Worm (Caenorhabditis elegans) whole organism, young adult: ENCODE data around the gene Y37D8A.8.

Source experiments
- B0019.2 ChIP-seq: fragments of 200-800 bp; sonication (Bioruptor generic); conservative IDR thresholded peaks from 2 replicates; pipeline ENCODE4 v1.3.6; 2022; ENCODE audit warnings: missing genetic modification reagents, missing genetic modification characterization, missing compliant biosample characterization
- D2030.7 ChIP-seq: fragments of 200-800 bp; sonication (Bioruptor generic); IDR thresholded peaks from 2 replicates; pipeline ENCODE4 v1.3.6; 2022; ENCODE audit warnings: missing genetic modification reagents, missing genetic modification characterization, missing compliant biosample characterization
- F22D6.2 ChIP-seq: sonication (generic microtip); optimal IDR thresholded peaks from 2 replicates; lab custom pipeline; 2016; ENCODE audit warnings: mild to moderate bottlenecking, missing genetic modification characterization, missing compliant biosample characterization
- F33H1.4 ChIP-seq: fragments of 200-800 bp; sonication (Bioruptor generic); IDR thresholded peaks from 2 replicates; pipeline ENCODE4 v1.3.6; 2022; ENCODE audit warnings: missing genetic modification reagents, missing genetic modification characterization, missing compliant biosample characterization
- F37B4.10 ChIP-seq: fragments of 200-800 bp; sonication (Bioruptor generic); IDR thresholded peaks from 2 replicates; pipeline ENCODE4 v1.3.6; 2022; ENCODE audit warnings: missing genetic modification characterization, missing compliant biosample characterization
- F39B2.1 ChIP-seq: fragments of 200-800 bp; sonication (Bioruptor generic); IDR thresholded peaks from 2 replicates; pipeline ENCODE4 v1.3.6; 2022; ENCODE audit warnings: missing genetic modification reagents, missing genetic modification characterization, missing compliant biosample characterization
- F52B5.7 ChIP-seq: sonication (generic microtip); optimal IDR thresholded peaks from 2 replicates; lab custom pipeline; 2016; ENCODE audit warnings: mild to moderate bottlenecking, missing genetic modification characterization, missing compliant biosample characterization
- K11D2.4 ChIP-seq: fragments of 200-800 bp; sonication (Bioruptor generic); IDR thresholded peaks from 2 replicates; pipeline ENCODE4 v1.3.6; 2022; ENCODE audit warnings: missing genetic modification reagents, missing genetic modification characterization, missing compliant biosample characterization
- T07F8.4 ChIP-seq: sonication (generic microtip); optimal IDR thresholded peaks from 2 replicates; lab custom pipeline; 2016; ENCODE audit warnings: mild to moderate bottlenecking, missing genetic modification characterization, moderate library complexity, missing compliant biosample characterization
- Y56A3A.18 ChIP-seq: fragments of 200-800 bp; sonication (Bioruptor generic); IDR thresholded peaks from 2 replicates; pipeline ENCODE4 v1.3.6; 2022; ENCODE audit warnings: missing genetic modification reagents, missing genetic modification characterization, missing compliant biosample characterization
- ZK185.1 ChIP-seq: sonication (generic microtip); optimal IDR thresholded peaks from 2 replicates; lab custom pipeline; 2016; ENCODE audit warnings: mild to moderate bottlenecking, missing genetic modification characterization, missing compliant biosample characterization; ENCODE audit not compliant: poor library complexity, severe bottlenecking
- ama-1 ChIP-seq, 3 experiments: fragments of 150-350 bp in 1 of 3; sonication (generic microtip) in 2 of 3; optimal IDR thresholded peaks; 2 replicates each; lab custom pipeline; 2014 to 2018; ENCODE audit warnings: missing biosample characterization in 2 of 3, missing genetic modification characterization in 2 of 3, missing genetic modification reagents in 2 of 3
- ceh-27 ChIP-seq: fragments of 200-800 bp; sonication (Bioruptor generic); optimal IDR thresholded peaks from 2 replicates; lab custom pipeline; 2018; ENCODE audit warnings: mild to moderate bottlenecking, missing genetic modification characterization, moderate library complexity, missing compliant biosample characterization
- ceh-40 ChIP-seq: fragments of 200-800 bp; sonication (Bioruptor generic); IDR thresholded peaks from 2 replicates; pipeline ENCODE4 v1.3.6; 2022; ENCODE audit warnings: missing genetic modification characterization, missing compliant biosample characterization
- ceh-58 ChIP-seq: fragments of 200-800 bp; sonication (Bioruptor generic); IDR thresholded peaks from 2 replicates; pipeline ENCODE4 v1.3.6; 2022; ENCODE audit warnings: missing genetic modification characterization, missing compliant biosample characterization
- ceh-91 ChIP-seq: fragments of 200-800 bp; sonication (Bioruptor generic); IDR thresholded peaks from 2 replicates; pipeline ENCODE4 v1.3.6; 2022; ENCODE audit warnings: missing genetic modification reagents, missing genetic modification characterization, missing compliant biosample characterization
- chd-7 ChIP-seq: sonication (generic microtip); optimal IDR thresholded peaks from 2 replicates; lab custom pipeline; 2016; ENCODE audit warnings: mild to moderate bottlenecking, missing genetic modification characterization, moderate library complexity, missing compliant biosample characterization
- die-1 ChIP-seq: sonication (generic microtip); optimal IDR thresholded peaks from 2 replicates; lab custom pipeline; 2016; ENCODE audit warnings: missing genotype, mild to moderate bottlenecking, missing genetic modification characterization, missing compliant biosample characterization
- dpl-1 ChIP-seq: fragments of 150-350 bp; optimal IDR thresholded peaks from 2 replicates; lab custom pipeline; 2014; ENCODE audit warnings: missing biosample characterization, missing genetic modification reagents, missing genetic modification characterization
- efl-1 ChIP-seq: fragments of 150-350 bp; optimal IDR thresholded peaks from 2 replicates; lab custom pipeline; 2014; ENCODE audit warnings: missing biosample characterization, missing genetic modification reagents, missing genetic modification characterization
- egrh-3 ChIP-seq: fragments of 200-800 bp; sonication (Bioruptor generic); IDR thresholded peaks from 2 replicates; pipeline ENCODE4 v1.3.6; 2022; ENCODE audit warnings: missing genetic modification reagents, missing genetic modification characterization, missing compliant biosample characterization
- ets-4 ChIP-seq: fragments of 200-800 bp; sonication (Bioruptor generic); optimal IDR thresholded peaks from 2 replicates; lab custom pipeline; 2018; ENCODE audit warnings: mild to moderate bottlenecking, missing genetic modification characterization, missing compliant biosample characterization
- hlh-26 ChIP-seq: fragments of 200-800 bp; sonication (Bioruptor generic); conservative IDR thresholded peaks from 2 replicates; pipeline ENCODE4 v1.3.6; 2022; ENCODE audit warnings: missing genetic modification reagents, missing genetic modification characterization, missing compliant biosample characterization
- hrde-1 ChIP-seq: sonication (generic microtip); optimal IDR thresholded peaks from 2 replicates; lab custom pipeline; 2016; ENCODE audit warnings: missing genetic modification characterization, mild to moderate bottlenecking, missing compliant biosample characterization, moderate library complexity, missing genotype, missing genetic modification reagents, borderline replicate concordance
- let-526 ChIP-seq: fragments of 200-800 bp; sonication (Bioruptor generic); IDR thresholded peaks from 2 replicates; pipeline ENCODE4 v1.3.6; 2022; ENCODE audit warnings: missing genetic modification reagents, missing genetic modification characterization, missing compliant biosample characterization
- mcd-1 ChIP-seq: fragments of 200-800 bp; sonication (Bioruptor generic); IDR thresholded peaks from 2 replicates; pipeline ENCODE4 v1.3.6; 2022; ENCODE audit warnings: missing genetic modification reagents, missing genetic modification characterization, missing compliant biosample characterization
- nhr-27 ChIP-seq: fragments of 200-800 bp; sonication (Bioruptor generic); optimal IDR thresholded peaks from 2 replicates; lab custom pipeline; 2018; ENCODE audit warnings: mild to moderate bottlenecking, missing genetic modification characterization, moderate library complexity, missing compliant biosample characterization
- pbrm-1 ChIP-seq: fragments of 200-800 bp; sonication (Bioruptor generic); IDR thresholded peaks from 2 replicates; pipeline ENCODE4 v1.3.6; 2022; ENCODE audit warnings: missing genetic modification reagents, missing genetic modification characterization, missing compliant biosample characterization
- rpc-1 ChIP-seq, 2 experiments: fragments of 150-350 bp in 1 of 2; sonication (generic microtip) in 1 of 2; optimal IDR thresholded peaks; 2 replicates each; lab custom pipeline; 2014 to 2018; ENCODE audit warnings: missing biosample characterization in 1 of 2, missing genetic modification characterization in 1 of 2, missing genetic modification reagents in 1 of 2, missing genotype in 1 of 2
- snpc-1.1 ChIP-seq: sonication (generic microtip); optimal IDR thresholded peaks from 2 replicates; lab custom pipeline; 2017; ENCODE audit warnings: missing genetic modification characterization, mild to moderate bottlenecking, missing compliant biosample characterization, antibody characterized with exemption, moderate library complexity, missing genotype, missing genetic modification reagents; ENCODE audit not compliant: insufficient read depth
- snpc-1.3 ChIP-seq: sonication (generic microtip); optimal IDR thresholded peaks from 2 replicates; lab custom pipeline; 2017; ENCODE audit warnings: missing genetic modification characterization, mild to moderate bottlenecking, missing compliant biosample characterization, antibody characterized with exemption, moderate library complexity, missing genotype, missing genetic modification reagents; ENCODE audit not compliant: insufficient read depth
- snpc-3.4 ChIP-seq: sonication (generic microtip); optimal IDR thresholded peaks from 2 replicates; lab custom pipeline; 2017; ENCODE audit warnings: missing genetic modification characterization, mild to moderate bottlenecking, missing compliant biosample characterization, antibody characterized with exemption, moderate library complexity, missing genotype, missing genetic modification reagents
- sptf-2 ChIP-seq: fragments of 200-800 bp; sonication (Bioruptor generic); optimal IDR thresholded peaks from 2 replicates; lab custom pipeline; 2018; ENCODE audit warnings: mild to moderate bottlenecking, missing genetic modification characterization, missing compliant biosample characterization
- tlf-1 ChIP-seq: fragments of 200-800 bp; sonication (Bioruptor generic); optimal IDR thresholded peaks from 2 replicates; lab custom pipeline; 2018; ENCODE audit warnings: mild to moderate bottlenecking, missing genetic modification characterization, missing compliant biosample characterization
- unc-130 ChIP-seq: sonication (generic microtip); optimal IDR thresholded peaks from 2 replicates; lab custom pipeline; 2016; ENCODE audit warnings: missing genetic modification reagents, missing genetic modification characterization, missing compliant biosample characterization
- unc-62 ChIP-seq: fragments of 150-350 bp; optimal IDR thresholded peaks from 2 replicates; lab custom pipeline; 2014; ENCODE audit warnings: missing biosample characterization, missing genetic modification reagents, missing genetic modification characterization
- xnd-1 ChIP-seq: sonication (generic microtip); optimal IDR thresholded peaks from 2 replicates; lab custom pipeline; 2016; ENCODE audit warnings: missing genotype, missing genetic modification reagents, missing genetic modification characterization, missing compliant biosample characterization
- ztf-18 ChIP-seq: sonication (generic microtip); optimal IDR thresholded peaks from 2 replicates; lab custom pipeline; 2016; ENCODE audit warnings: missing genotype, mild to moderate bottlenecking, missing genetic modification characterization, missing compliant biosample characterization
- ztf-26 ChIP-seq: sonication (generic microtip); optimal IDR thresholded peaks from 2 replicates; lab custom pipeline; 2017; ENCODE audit warnings: missing genetic modification characterization, missing compliant biosample characterization
- ztf-28 ChIP-seq: fragments of 200-800 bp; sonication (Bioruptor generic); IDR thresholded peaks from 2 replicates; pipeline ENCODE4 v1.3.6; 2022; ENCODE audit warnings: missing genetic modification reagents, missing genetic modification characterization, missing compliant biosample characterization

Y37D8A.8 gene

DNA sequence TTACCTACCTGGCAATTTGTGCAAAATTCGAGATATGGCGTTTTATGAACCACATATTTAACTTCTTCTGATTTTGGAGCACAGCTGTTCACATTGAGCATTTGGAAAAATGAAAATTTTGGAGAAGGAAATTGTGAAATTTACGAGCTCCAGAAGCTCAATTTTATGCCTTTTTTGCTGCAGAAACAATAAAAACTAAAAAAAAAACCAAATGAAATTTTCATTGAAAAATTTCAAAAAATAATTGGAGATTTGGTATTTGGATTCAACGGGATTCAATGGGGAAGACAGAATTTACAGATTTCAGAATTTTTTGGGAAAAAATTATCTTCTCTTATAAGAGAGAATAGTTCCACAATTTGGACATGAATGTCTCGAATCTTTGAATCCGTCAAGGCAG, 8.1 kb upstream of the Y37D8A.8 start, which contains the start of gene Y37D8A.26:
Gene Y37D8A.26 (minus strand): TSS at position 101 of the 400 bp plus-strand sequence.
- TF ChIP-seq ceh-40 (GFP tag; lab: Robert Waterston, UW) = no peak
- TF ChIP-seq K11D2.4 (GFP tag; lab: Robert Waterston, UW) = no peak
- TF ChIP-seq mcd-1 (GFP tag; lab: Robert Waterston, UW) = no peak
- no peak for TF ChIP-seq hlh-26
- TF ChIP-seq ceh-27 (GFP tag; lab: Kevin White, UChicago) = no peak
- TF ChIP-seq T07F8.4 = no peak
- no peak for TF ChIP-seq rpc-1 (optimal IDR thresholded peaks at IDR 0.05; lab: Kevin White, UChicago)
- no peak for TF ChIP-seq rpc-1 (tag; optimal IDR thresholded peaks at IDR 0.05; lab: Kevin White, UChicago)
- no peak for TF ChIP-seq egrh-3 (GFP tag; lab: Robert Waterston, UW)
- TF ChIP-seq unc-130 (GFP tag; lab: Kevin White, UChicago) = no peak
- no peak for TF ChIP-seq F33H1.4 (GFP tag; lab: Robert Waterston, UW)
- TF ChIP-seq ztf-18 (tag; lab: Kevin White, UChicago) = no peak
- no peak for TF ChIP-seq unc-62 (GFP tag; lab: Kevin White, UChicago)
- TF ChIP-seq F37B4.10 (GFP tag; lab: Robert Waterston, UW) = no peak
- no peak for TF ChIP-seq Y56A3A.18
- TF ChIP-seq sptf-2 = no peak
- TF ChIP-seq snpc-3.4 (tag; lab: Kevin White, UChicago) = no peak
- no peak for TF ChIP-seq tlf-1 (GFP tag; lab: Kevin White, UChicago)
- TF ChIP-seq ztf-28 = no peak
- TF ChIP-seq hrde-1 (tag; lab: Kevin White, UChicago) = no peak
- TF ChIP-seq, all 124 proteins: peak for 0

DNA sequence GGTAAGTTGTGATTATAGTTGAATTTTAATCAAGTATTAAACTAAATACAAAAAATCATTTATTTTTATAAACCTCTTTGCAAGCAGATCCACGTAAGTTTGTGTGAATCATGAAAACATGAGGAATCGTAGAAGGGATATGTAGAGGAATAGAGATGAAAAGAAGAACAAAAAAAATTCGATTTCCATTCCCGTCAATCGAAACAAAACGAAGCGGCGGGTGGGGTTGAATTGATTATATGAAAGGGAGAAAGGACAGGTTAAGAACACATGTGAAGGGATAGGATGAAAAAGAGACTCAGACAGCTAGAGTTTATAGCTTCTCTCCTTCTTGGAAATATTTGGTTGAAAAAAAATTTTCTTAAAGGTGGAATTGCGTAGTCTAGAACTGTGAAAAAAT, 4.6 kb upstream of the Y37D8A.8 start:
- TF ChIP-seq let-526 (GFP tag; lab: Robert Waterston, UW) (no peak), F52B5.7 (no peak), ZK185.1 (tag; lab: Kevin White, UChicago) (no peak), B0019.2 (GFP tag; lab: Robert Waterston, UW) (no peak), D2030.7 (no peak), F22D6.2 (tag; lab: Kevin White, UChicago) (no peak), mcd-1 (GFP tag; lab: Robert Waterston, UW) (no peak), nhr-27 (tag; lab: Kevin White, UChicago) (no peak), ets-4 (GFP tag; lab: Kevin White, UChicago) (no peak), dpl-1 (GFP tag; lab: Kevin White, UChicago) (no peak), chd-7 (tag; lab: Kevin White, UChicago) (no peak), egrh-3 (GFP tag; lab: Robert Waterston, UW) (no peak), ceh-58 (GFP tag; lab: Robert Waterston, UW) (no peak), die-1 (tag; lab: Kevin White, UChicago) (no peak)
- TF ChIP-seq, all 124 proteins: peak for 0

DNA sequence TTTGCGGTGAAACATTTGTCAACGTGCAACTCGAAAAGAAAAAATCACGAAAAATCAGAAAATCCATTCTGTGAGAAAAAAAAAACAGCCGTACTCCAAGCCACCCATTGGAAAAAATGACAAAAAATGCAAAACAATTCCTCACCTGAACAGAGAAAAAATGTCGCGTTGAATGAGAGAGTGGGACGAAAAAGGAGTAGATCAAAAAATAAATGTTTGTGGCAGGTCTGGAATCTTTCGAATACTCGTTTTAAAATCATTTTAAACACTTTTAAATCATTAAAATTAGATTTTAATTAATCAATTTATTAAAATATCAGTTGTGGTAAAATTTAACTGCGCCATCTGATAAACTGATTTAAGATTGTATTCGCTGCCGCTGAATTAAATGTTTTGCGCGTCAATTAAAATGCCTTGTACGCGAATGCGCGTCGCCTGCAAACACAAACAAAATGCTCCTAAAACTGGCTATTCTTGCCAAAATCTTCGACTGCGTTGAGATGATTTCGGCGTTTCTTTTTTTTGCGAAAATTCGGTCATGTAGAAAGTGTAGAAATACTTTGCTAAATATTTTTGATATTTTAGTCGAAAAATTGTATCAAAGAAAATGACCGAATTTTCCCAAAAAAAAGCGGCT, 5.4 kb downstream of the Y37D8A.8 start, which contains the start of gene Y37D8A.6:
Gene Y37D8A.6 (minus strand): TSS at position 238 of the 637 bp plus-strand sequence.
- peak; percentile 52 for TF ChIP-seq efl-1 (GFP tag; lab: Kevin White, UChicago)
- no peak for TF ChIP-seq xnd-1 (tag; lab: Kevin White, UChicago)
- TF ChIP-seq D2030.7 = 0 out of 2 replicates have a peak, but pooled peaks have one; percentile 7

DNA sequence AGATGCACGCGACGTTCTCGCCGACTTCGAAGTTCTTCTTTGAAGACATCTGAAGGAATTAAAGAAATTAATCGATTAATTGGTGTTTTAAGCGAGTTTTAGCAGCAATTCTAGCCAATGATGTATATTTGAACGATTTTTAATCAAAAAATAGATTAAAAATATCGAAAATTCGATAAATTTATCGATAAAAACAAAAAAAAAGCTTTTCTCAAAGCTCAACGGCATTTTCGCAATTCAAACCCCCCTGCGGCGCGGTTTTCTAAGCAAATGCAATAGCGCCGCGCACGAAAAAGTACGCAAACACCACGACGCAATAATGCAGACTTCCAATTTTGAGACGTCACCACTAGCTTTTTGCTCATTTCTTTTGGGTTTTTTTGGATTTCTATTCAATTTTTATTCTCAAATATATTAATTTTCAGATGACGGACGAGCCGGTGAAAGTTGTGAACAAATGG, 9.9 kb downstream of the Y37D8A.8 start, which contains the start of the genes mrg-1 and spcs-2:
Gene mrg-1 (minus strand): TSS at position 51 of the 461 bp plus-strand sequence.
Gene spcs-2 (plus strand): TSS at position 426 of the 461 bp plus-strand sequence.
- TF ChIP-seq D2030.7 = peak; percentile 90
- TF ChIP-seq B0019.2 (GFP tag; lab: Robert Waterston, UW) = peak; percentile 62
- peak; percentile 48 for TF ChIP-seq ztf-26
- TF ChIP-seq die-1 (tag; lab: Kevin White, UChicago) = no peak
- no peak for TF ChIP-seq F39B2.1
- no peak for TF ChIP-seq chd-7 (tag; lab: Kevin White, UChicago)
- TF ChIP-seq rpc-1 (optimal IDR thresholded peaks at IDR 0.05; lab: Kevin White, UChicago) = peak; percentile 44
- TF ChIP-seq rpc-1 (tag; optimal IDR thresholded peaks at IDR 0.05; lab: Kevin White, UChicago) = peak; percentile 3
- peak; percentile 88 for TF ChIP-seq snpc-1.3 (tag; lab: Kevin White, UChicago)
- no peak for TF ChIP-seq Y56A3A.18
- TF ChIP-seq K11D2.4 (GFP tag; lab: Robert Waterston, UW) = peak; percentile 82
- TF ChIP-seq T07F8.4 = peak; percentile 50
- peak; percentile 26 for TF ChIP-seq snpc-1.1 (tag; lab: Kevin White, UChicago)
- peak; percentile 91 for TF ChIP-seq pbrm-1
- TF ChIP-seq ceh-91 (GFP tag; lab: Robert Waterston, UW) = peak; percentile 78
- TF ChIP-seq ama-1 (optimal IDR thresholded peaks at IDR 0.05; lab: Kevin White, UChicago) = no peak
- TF ChIP-seq ama-1 (GFP tag; optimal IDR thresholded peaks at IDR 0.05; lab: Kevin White, UChicago) = peak in 1 of 2 experiments; percentile 55
